Worm (Caenorhabditis elegans) whole organism, L1 larva: ENCODE data around the gene Y39F10C.3.

Experiments used
- F16B12.6 ChIP-seq: fragments of 150-350 bp; optimal IDR thresholded peaks from 2 replicates; lab custom pipeline; 2014; ENCODE audit warnings: missing biosample characterization, missing genetic modification characterization
- ama-1 ChIP-seq: fragments of 150-350 bp; optimal IDR thresholded peaks from 2 replicates; lab custom pipeline; 2014
- blmp-1 ChIP-seq: fragments of 150-350 bp; optimal IDR thresholded peaks from 2 replicates; lab custom pipeline; 2014; ENCODE audit warnings: missing biosample characterization, missing genetic modification characterization
- ceh-8 ChIP-seq: fragments of 200-800 bp; sonication (Bioruptor generic); optimal IDR thresholded peaks from 2 replicates; lab custom pipeline; 2018; ENCODE audit warnings: mild to moderate bottlenecking, missing genetic modification characterization, moderate library complexity, missing compliant biosample characterization
- ceh-90 ChIP-seq: sonication (generic microtip); optimal IDR thresholded peaks from 2 replicates; lab custom pipeline; 2016; ENCODE audit warnings: missing genetic modification characterization, missing compliant biosample characterization
- dpl-1 ChIP-seq, 3 experiments: fragments of 150-350 bp in 2 of 3; sonication (generic microtip) in 1 of 3; optimal IDR thresholded peaks; 2 replicates each; lab custom pipeline; 2014 to 2017; ENCODE audit warnings: missing biosample characterization in 3 of 3, missing genetic modification characterization in 3 of 3, missing genetic modification reagents in 3 of 3
- efl-1 ChIP-seq, 4 experiments: fragments of 150-350 bp; optimal IDR thresholded peaks in 3 of 4; peaks in 1 of 4; 1 replicate in 1 of 4; 2 replicates in 3 of 4; lab custom pipeline; 2014; ENCODE audit warnings: missing biosample characterization in 2 of 4, missing genetic modification characterization in 2 of 4, missing genetic modification reagents in 2 of 4
- egl-13 ChIP-seq: sonication (generic microtip); optimal IDR thresholded peaks from 2 replicates; lab custom pipeline; 2016; ENCODE audit warnings: missing genotype, missing genetic modification reagents, missing genetic modification characterization, missing compliant biosample characterization
- egl-27 ChIP-seq, 2 experiments: fragments of 150-350 bp in 1 of 2; sonication (generic microtip); optimal IDR thresholded peaks; 3 replicates each; lab custom pipeline; 2017 to 2018; ENCODE audit warnings: missing biosample characterization in 2 of 2, missing genetic modification characterization in 2 of 2, missing genetic modification reagents in 2 of 2
- fkh-8 ChIP-seq: sonication (generic microtip); optimal IDR thresholded peaks from 2 replicates; lab custom pipeline; 2016; ENCODE audit warnings: mild to moderate bottlenecking, missing genetic modification characterization, missing compliant biosample characterization
- fos-1 ChIP-seq: fragments of 150-350 bp; optimal IDR thresholded peaks from 2 replicates; lab custom pipeline; 2014; ENCODE audit warnings: missing biosample characterization, missing genetic modification characterization
- grh-1 ChIP-seq: fragments of 200-800 bp; sonication (Bioruptor generic); IDR thresholded peaks from 2 replicates; pipeline ENCODE4 v1.3.6; 2022; ENCODE audit warnings: missing genetic modification reagents, missing genetic modification characterization, missing compliant biosample characterization
- hlh-17 ChIP-seq: fragments of 200-800 bp; sonication (Bioruptor generic); optimal IDR thresholded peaks from 2 replicates; lab custom pipeline; 2018; ENCODE audit warnings: missing genetic modification characterization, mild to moderate bottlenecking, missing compliant biosample characterization, moderate library complexity, borderline replicate concordance
- hpl-2 ChIP-seq: fragments of 150-350 bp; optimal IDR thresholded peaks from 2 replicates; lab custom pipeline; 2014; ENCODE audit warnings: missing biosample characterization, missing genetic modification reagents, missing genetic modification characterization
- isw-1 ChIP-seq: fragments of 200-800 bp; sonication (Bioruptor generic); IDR thresholded peaks from 2 replicates; pipeline ENCODE4 v1.3.6; 2022; ENCODE audit warnings: missing genetic modification characterization, missing compliant biosample characterization
- lin-14 ChIP-seq: fragments of 200-800 bp; sonication (Bioruptor generic); optimal IDR thresholded peaks from 2 replicates; lab custom pipeline; 2018; ENCODE audit warnings: mild to moderate bottlenecking, missing genetic modification characterization, moderate library complexity, missing compliant biosample characterization
- lin-39 ChIP-seq: fragments of 150-350 bp; optimal IDR thresholded peaks from 2 replicates; lab custom pipeline; 2014; ENCODE audit warnings: missing biosample characterization, missing genetic modification reagents, missing genetic modification characterization
- lir-3 ChIP-seq: sonication (generic microtip); optimal IDR thresholded peaks from 2 replicates; lab custom pipeline; 2016; ENCODE audit warnings: mild to moderate bottlenecking, missing genetic modification characterization, moderate library complexity, missing compliant biosample characterization; ENCODE audit not compliant: poor library complexity
- lsy-2 ChIP-seq, 2 experiments: fragments of 150-350 bp; optimal IDR thresholded peaks; 2 replicates each; lab custom pipeline; 2014; ENCODE audit warnings: missing biosample characterization in 2 of 2, missing genetic modification characterization in 2 of 2
- nhr-12 ChIP-seq: sonication (generic microtip); optimal IDR thresholded peaks from 2 replicates; lab custom pipeline; 2017; ENCODE audit warnings: missing biosample characterization, missing genetic modification characterization
- nhr-71 ChIP-seq: sonication (generic microtip); optimal IDR thresholded peaks from 2 replicates; lab custom pipeline; 2016; ENCODE audit warnings: mild to moderate bottlenecking, missing genetic modification characterization, moderate library complexity, missing compliant biosample characterization
- nhr-76 ChIP-seq: sonication (generic microtip); optimal IDR thresholded peaks from 2 replicates; lab custom pipeline; 2017; ENCODE audit warnings: missing biosample characterization, missing genetic modification characterization
- nhr-77 ChIP-seq: fragments of 150-350 bp; optimal IDR thresholded peaks from 2 replicates; lab custom pipeline; 2014; ENCODE audit warnings: missing biosample characterization, missing genetic modification characterization
- nhr-84 ChIP-seq: sonication (generic microtip); optimal IDR thresholded peaks from 2 replicates; lab custom pipeline; 2017; ENCODE audit warnings: missing biosample characterization, missing genetic modification characterization
- pag-3 ChIP-seq: sonication (generic microtip); optimal IDR thresholded peaks from 2 replicates; lab custom pipeline; 2017; ENCODE audit warnings: missing genetic modification characterization, mild to moderate bottlenecking, missing compliant biosample characterization, antibody characterized with exemption, borderline replicate concordance; ENCODE audit not compliant: insufficient read depth
- rnt-1 ChIP-seq: sonication (generic microtip); optimal IDR thresholded peaks from 2 replicates; lab custom pipeline; 2016; ENCODE audit warnings: mild to moderate bottlenecking, missing genetic modification characterization, moderate library complexity, missing compliant biosample characterization
- skn-1 ChIP-seq: fragments of 150-350 bp; optimal IDR thresholded peaks from 2 replicates; lab custom pipeline; 2014; ENCODE audit warnings: missing biosample characterization, missing genetic modification characterization
- tbx-2 ChIP-seq: sonication (generic microtip); optimal IDR thresholded peaks from 2 replicates; lab custom pipeline; 2016; ENCODE audit warnings: missing genetic modification characterization, missing compliant biosample characterization
- tlp-1 ChIP-seq: fragments of 150-350 bp; optimal IDR thresholded peaks from 2 replicates; lab custom pipeline; 2014; ENCODE audit warnings: missing biosample characterization, missing genetic modification characterization
- unc-130 ChIP-seq: fragments of 150-350 bp; optimal IDR thresholded peaks from 2 replicates; lab custom pipeline; 2017; ENCODE audit warnings: missing biosample characterization, missing genetic modification characterization, inconsistent platforms
- unc-30 ChIP-seq: sonication (generic microtip); optimal IDR thresholded peaks from 2 replicates; lab custom pipeline; 2017; ENCODE audit warnings: missing biosample characterization, missing genetic modification characterization
- unc-98 ChIP-seq: fragments of 200-800 bp; sonication (Bioruptor generic); IDR thresholded peaks from 2 replicates; pipeline ENCODE4 v1.3.6; 2022; ENCODE audit warnings: missing genetic modification characterization, missing compliant biosample characterization
- xbp-1 ChIP-seq: sonication (generic microtip); optimal IDR thresholded peaks from 2 replicates; lab custom pipeline; 2016; ENCODE audit warnings: missing genetic modification characterization, missing compliant biosample characterization
- zag-1 ChIP-seq: fragments of 150-350 bp; optimal IDR thresholded peaks from 2 replicates; lab custom pipeline; 2014; ENCODE audit warnings: missing biosample characterization, missing genetic modification characterization
- zip-4 ChIP-seq: fragments of 200-800 bp; sonication (Bioruptor generic); optimal IDR thresholded peaks from 2 replicates; lab custom pipeline; 2018; ENCODE audit warnings: mild to moderate bottlenecking, missing genetic modification characterization, moderate library complexity, missing compliant biosample characterization
- ztf-11 ChIP-seq, 2 experiments: sonication (generic microtip); optimal IDR thresholded peaks; 2 replicates each; lab custom pipeline; 2016 to 2017; ENCODE audit warnings: missing genetic modification characterization in 2 of 2, missing biosample characterization in 1 of 2, missing compliant biosample characterization in 1 of 2
- ztf-4 ChIP-seq: fragments of 150-350 bp; optimal IDR thresholded peaks from 2 replicates; lab custom pipeline; 2014; ENCODE audit warnings: missing biosample characterization, missing genetic modification characterization

The Y39F10C.3 gene

ce11 chrII:625926-626325 lies 48.3 kb upstream of the Y39F10C.3 start (continued):
- TF ChIP-seq F16B12.6 (tag; lab: Kevin White, UChicago) (peak; percentile 36), pag-3 (tag; lab: Kevin White, UChicago) (peak; percentile 33), efl-1 (optimal IDR thresholded peaks at IDR 0.05; lab: Kevin White, UChicago) (peak; percentile 63 to 68), efl-1 (GFP tag; optimal IDR thresholded peaks at IDR 0.05 in 1 of 2; lab: Kevin White, UChicago) (peak; percentile 31 to 90), unc-98 (peak; percentile 41; the same call in 1 of the 2 replicates), xbp-1 (tag; lab: Kevin White, UChicago) (no peak), ztf-4 (no peak), unc-30 (tag; lab: Kevin White, UChicago) (no peak), blmp-1 (tag; lab: Kevin White, UChicago) (peak; percentile 69), rnt-1 (tag; lab: Kevin White, UChicago) (peak; percentile 71), egl-13 (no peak), lir-3 (tag; lab: Kevin White, UChicago) (peak; percentile 5), nhr-71 (tag; lab: Kevin White, UChicago) (peak; percentile 77), dpl-1 (GFP tag; optimal IDR thresholded peaks at IDR 0.05; lab: Kevin White, UChicago) (peak; percentile 15 to 46 (median 44))

- TF ChIP-seq hpl-2 (GFP tag; lab: Kevin White, UChicago) = no peak
- no peak for TF ChIP-seq ceh-90
- no peak for TF ChIP-seq efl-1 (optimal IDR thresholded peaks at IDR 0.05; lab: Kevin White, UChicago)
- peak in 1 of 2 experiments; percentile 3 for TF ChIP-seq efl-1 (GFP tag; optimal IDR thresholded peaks at IDR 0.05 in 1 of 2; lab: Kevin White, UChicago)
- no peak for TF ChIP-seq ztf-11 (tag; optimal IDR thresholded peaks at IDR 0.05; lab: Kevin White, UChicago)
Measured at ce11 chrII:627205-627604, 47.0 kb upstream of the Y39F10C.3 start, which contains the start of gene arrd-1. Gene arrd-1 (plus strand): TSS chrII:627505.

- TF ChIP-seq tbx-2 (tag; lab: Kevin White, UChicago) (no peak), zag-1 (no peak), tlp-1 (tag; lab: Kevin White, UChicago) (no peak)
Measured at ce11 chrII:627913-628312, 46.3 kb upstream of the Y39F10C.3 start.

- TF ChIP-seq ceh-8 = no peak
- no peak for TF ChIP-seq fos-1 (tag; lab: Kevin White, UChicago)
- TF ChIP-seq nhr-12 (tag; lab: Kevin White, UChicago) = no peak
- TF ChIP-seq skn-1 (tag; lab: Kevin White, UChicago) = no peak
- TF ChIP-seq isw-1 = no peak
- no peak for TF ChIP-seq nhr-84 (tag; lab: Kevin White, UChicago)
- no peak for TF ChIP-seq nhr-71 (tag; lab: Kevin White, UChicago)
- TF ChIP-seq lin-39 (tag; lab: Kevin White, UChicago) = no peak
Measured at ce11 chrII:633984-634383, 40.2 kb upstream of the Y39F10C.3 start, which contains the start of gene T04B8.1. Gene T04B8.1 (plus strand): TSS chrII:634284.

ce11 chrII:639467-639866 lies 34.7 kb upstream of the Y39F10C.3 start, which contains the start of gene K07E8.6:
Gene K07E8.6 (minus strand): TSS chrII:639567.
- TF ChIP-seq grh-1 (GFP tag; lab: Robert Waterston, UW) = no peak
- TF ChIP-seq zip-4 (GFP tag; lab: Kevin White, UChicago) = no peak
- no peak for TF ChIP-seq tlp-1 (tag; lab: Kevin White, UChicago)
- TF ChIP-seq fos-1 (tag; lab: Kevin White, UChicago) = no peak
- TF ChIP-seq lin-14 (GFP tag; lab: Kevin White, UChicago) = no peak
- no peak for TF ChIP-seq nhr-77
- TF ChIP-seq lin-39 (tag; lab: Kevin White, UChicago) = no peak

ce11 chrII:643733-644132 lies 30.5 kb upstream of the Y39F10C.3 start:
- TF ChIP-seq zag-1 (no peak), nhr-76 (tag; lab: Kevin White, UChicago) (no peak), hlh-17 (GFP tag; lab: Kevin White, UChicago) (no peak), isw-1 (no peak), unc-130 (tag; lab: Kevin White, UChicago) (no peak), ama-1 (lab: Kevin White, UChicago) (no peak), egl-27 (tag; optimal IDR thresholded peaks at IDR 0.05; lab: Kevin White, UChicago) (no peak), fos-1 (tag; lab: Kevin White, UChicago) (no peak), lsy-2 (tag; optimal IDR thresholded peaks at IDR 0.05; lab: Kevin White, UChicago) (no peak), fkh-8 (no peak)
